Worm (Caenorhabditis elegans) whole organism, young adult: Measurements from ENCODE around the gene srt-33.
"Not testable (repeated sequence)": the region's sequence is repeated elsewhere in the genome, so short reads cannot be mapped to it uniquely, and the experiment has no call there.

Experiments
- C17E4.6 ChIP-seq: fragments of 200-800 bp; sonication (Bioruptor generic); IDR thresholded peaks from 2 replicates; pipeline ENCODE4 v1.3.6; 2022; ENCODE audit warnings: missing genetic modification reagents, missing genetic modification characterization, missing compliant biosample characterization
- F33H1.4 ChIP-seq: fragments of 200-800 bp; sonication (Bioruptor generic); IDR thresholded peaks from 2 replicates; pipeline ENCODE4 v1.3.6; 2022; ENCODE audit warnings: missing genetic modification reagents, missing genetic modification characterization, missing compliant biosample characterization
- F37B4.10 ChIP-seq: fragments of 200-800 bp; sonication (Bioruptor generic); IDR thresholded peaks from 2 replicates; pipeline ENCODE4 v1.3.6; 2022; ENCODE audit warnings: missing genetic modification characterization, missing compliant biosample characterization
- F55B11.4 ChIP-seq: sonication (generic microtip); optimal IDR thresholded peaks from 2 replicates; lab custom pipeline; 2016; ENCODE audit warnings: missing compliant biosample characterization, missing genetic modification characterization, borderline replicate concordance; ENCODE audit not compliant: insufficient read depth
- Y56A3A.18 ChIP-seq: fragments of 200-800 bp; sonication (Bioruptor generic); IDR thresholded peaks from 2 replicates; pipeline ENCODE4 v1.3.6; 2022; ENCODE audit warnings: missing genetic modification reagents, missing genetic modification characterization, missing compliant biosample characterization
- ZK185.1 ChIP-seq: sonication (generic microtip); optimal IDR thresholded peaks from 2 replicates; lab custom pipeline; 2016; ENCODE audit warnings: mild to moderate bottlenecking, missing genetic modification characterization, missing compliant biosample characterization; ENCODE audit not compliant: poor library complexity, severe bottlenecking
- aptf-2 ChIP-seq: fragments of 200-800 bp; sonication (Bioruptor generic); conservative IDR thresholded peaks from 2 replicates; pipeline ENCODE4 v1.3.6; 2022; ENCODE audit warnings: missing genetic modification reagents, missing genetic modification characterization, missing compliant biosample characterization
- aptf-3 ChIP-seq: fragments of 200-800 bp; sonication (Bioruptor generic); IDR thresholded peaks from 2 replicates; pipeline ENCODE4 v1.3.6; 2022; ENCODE audit warnings: missing genetic modification characterization, missing compliant biosample characterization
- attf-6 ChIP-seq: fragments of 200-800 bp; sonication (Bioruptor generic); IDR thresholded peaks from 2 replicates; pipeline ENCODE4 v1.3.6; 2022; ENCODE audit warnings: missing genetic modification reagents, missing genetic modification characterization, missing compliant biosample characterization
- ceh-100 ChIP-seq: fragments of 200-800 bp; sonication (Bioruptor generic); IDR thresholded peaks from 2 replicates; pipeline ENCODE4 v1.3.6; 2022; ENCODE audit warnings: missing genetic modification reagents, missing genetic modification characterization, missing compliant biosample characterization
- dpl-1 ChIP-seq: fragments of 150-350 bp; optimal IDR thresholded peaks from 2 replicates; lab custom pipeline; 2014; ENCODE audit warnings: missing biosample characterization, missing genetic modification reagents, missing genetic modification characterization
- efl-1 ChIP-seq: fragments of 150-350 bp; optimal IDR thresholded peaks from 2 replicates; lab custom pipeline; 2014; ENCODE audit warnings: missing biosample characterization, missing genetic modification reagents, missing genetic modification characterization
- egl-44 ChIP-seq: fragments of 200-800 bp; sonication (Bioruptor generic); IDR thresholded peaks from 2 replicates; pipeline ENCODE4 v1.3.6; 2022; ENCODE audit warnings: missing genetic modification reagents, missing genetic modification characterization, missing compliant biosample characterization
- egrh-3 ChIP-seq: fragments of 200-800 bp; sonication (Bioruptor generic); IDR thresholded peaks from 2 replicates; pipeline ENCODE4 v1.3.6; 2022; ENCODE audit warnings: missing genetic modification reagents, missing genetic modification characterization, missing compliant biosample characterization
- fkh-3 ChIP-seq: sonication (generic microtip); optimal IDR thresholded peaks from 2 replicates; lab custom pipeline; 2016; ENCODE audit warnings: mild to moderate bottlenecking, missing genetic modification characterization, missing compliant biosample characterization
- him-1 ChIP-seq: sonication (generic microtip); optimal IDR thresholded peaks from 2 replicates; lab custom pipeline; 2016; ENCODE audit warnings: missing genotype, missing genetic modification reagents, missing genetic modification characterization, missing compliant biosample characterization
- hmg-1.2 ChIP-seq: fragments of 200-800 bp; sonication (Bioruptor generic); IDR thresholded peaks from 2 replicates; pipeline ENCODE4 v1.3.6; 2022; ENCODE audit warnings: missing genetic modification reagents, missing genetic modification characterization, missing compliant biosample characterization
- hrde-1 ChIP-seq: sonication (generic microtip); optimal IDR thresholded peaks from 2 replicates; lab custom pipeline; 2016; ENCODE audit warnings: missing genetic modification characterization, mild to moderate bottlenecking, missing compliant biosample characterization, moderate library complexity, missing genotype, missing genetic modification reagents, borderline replicate concordance
- lag-1 ChIP-seq: fragments of 200-800 bp; sonication (Bioruptor generic); IDR thresholded peaks from 2 replicates; pipeline ENCODE4 v1.3.6; 2022; ENCODE audit warnings: missing genetic modification reagents, missing genetic modification characterization, missing compliant biosample characterization
- lir-1 ChIP-seq: fragments of 200-800 bp; sonication (Bioruptor generic); conservative IDR thresholded peaks from 2 replicates; pipeline ENCODE4 v1.3.6; 2022; ENCODE audit warnings: missing genetic modification reagents, missing genetic modification characterization, missing compliant biosample characterization
- madf-6 ChIP-seq: fragments of 200-800 bp; sonication (Bioruptor generic); IDR thresholded peaks from 2 replicates; pipeline ENCODE4 v1.3.6; 2022; ENCODE audit warnings: missing genetic modification reagents, missing genetic modification characterization, missing compliant biosample characterization
- madf-8 ChIP-seq: fragments of 200-800 bp; sonication (Bioruptor generic); conservative IDR thresholded peaks from 2 replicates; pipeline ENCODE4 v1.3.6; 2022; ENCODE audit warnings: missing genetic modification reagents, missing genetic modification characterization, missing compliant biosample characterization
- nhr-80 ChIP-seq: sonication (generic microtip); optimal IDR thresholded peaks from 2 replicates; lab custom pipeline; 2016; ENCODE audit warnings: missing genetic modification characterization, missing compliant biosample characterization
- pha-4 ChIP-seq: fragments of 150-350 bp; sonication (generic microtip); optimal IDR thresholded peaks from 2 replicates; lab custom pipeline; 2014; ENCODE audit warnings: missing biosample characterization, missing genetic modification reagents, missing genetic modification characterization
- rec-8 ChIP-seq, 2 experiments: sonication (generic microtip); optimal IDR thresholded peaks; 2 replicates each; lab custom pipeline; 2016; ENCODE audit warnings: mild to moderate bottlenecking in 2 of 2, missing genetic modification characterization in 2 of 2, missing genetic modification reagents in 2 of 2, missing genotype in 2 of 2, missing biosample characterization in 1 of 2, missing compliant biosample characterization in 1 of 2, moderate library complexity in 1 of 2
- snpc-1.1 ChIP-seq: sonication (generic microtip); optimal IDR thresholded peaks from 2 replicates; lab custom pipeline; 2017; ENCODE audit warnings: missing genetic modification characterization, mild to moderate bottlenecking, missing compliant biosample characterization, antibody characterized with exemption, moderate library complexity, missing genotype, missing genetic modification reagents; ENCODE audit not compliant: insufficient read depth
- snpc-4 ChIP-seq, 5 experiments: fragments of 150-350 bp in 1 of 5; sonication (generic microtip) in 4 of 5; optimal IDR thresholded peaks; 2 replicates each; lab custom pipeline; 2014 to 2018; ENCODE audit warnings: missing genetic modification characterization in 5 of 5, missing biosample characterization in 3 of 5, antibody characterized with exemption in 2 of 5, mild to moderate bottlenecking in 2 of 5, missing compliant biosample characterization in 2 of 5, missing genotype in 2 of 5, moderate library complexity in 2 of 5, missing genetic modification reagents in 1 of 5
- somi-1 ChIP-seq: fragments of 200-800 bp; sonication (Bioruptor generic); optimal IDR thresholded peaks from 2 replicates; lab custom pipeline; 2018; ENCODE audit warnings: mild to moderate bottlenecking, missing genetic modification characterization, missing compliant biosample characterization
- xnd-1 ChIP-seq: sonication (generic microtip); optimal IDR thresholded peaks from 2 replicates; lab custom pipeline; 2016; ENCODE audit warnings: missing genotype, missing genetic modification reagents, missing genetic modification characterization, missing compliant biosample characterization
- ztf-18 ChIP-seq: sonication (generic microtip); optimal IDR thresholded peaks from 2 replicates; lab custom pipeline; 2016; ENCODE audit warnings: missing genotype, mild to moderate bottlenecking, missing genetic modification characterization, missing compliant biosample characterization
- ztf-26 ChIP-seq: sonication (generic microtip); optimal IDR thresholded peaks from 2 replicates; lab custom pipeline; 2017; ENCODE audit warnings: missing genetic modification characterization, missing compliant biosample characterization
- ztf-3 ChIP-seq: fragments of 200-800 bp; sonication (Bioruptor generic); optimal IDR thresholded peaks from 2 replicates; lab custom pipeline; 2018; ENCODE audit warnings: mild to moderate bottlenecking, missing genetic modification characterization, missing compliant biosample characterization

The srt-33 gene

ce11 chrV:14306771-14307170, 27.1 kb upstream of the srt-33 start, which contains the start of gene spig-4:
Gene spig-4, minus strand, starts transcription at chrV:14306871.
- TF ChIP-seq somi-1; ZK185.1 (tag; lab: Kevin White, UChicago); ceh-100 (GFP tag; lab: Robert Waterston, UW): not testable (repeated sequence)
- TF ChIP-seq, all 124 proteins: peak for 0; not testable (repeated sequence) for 124

DNA sequence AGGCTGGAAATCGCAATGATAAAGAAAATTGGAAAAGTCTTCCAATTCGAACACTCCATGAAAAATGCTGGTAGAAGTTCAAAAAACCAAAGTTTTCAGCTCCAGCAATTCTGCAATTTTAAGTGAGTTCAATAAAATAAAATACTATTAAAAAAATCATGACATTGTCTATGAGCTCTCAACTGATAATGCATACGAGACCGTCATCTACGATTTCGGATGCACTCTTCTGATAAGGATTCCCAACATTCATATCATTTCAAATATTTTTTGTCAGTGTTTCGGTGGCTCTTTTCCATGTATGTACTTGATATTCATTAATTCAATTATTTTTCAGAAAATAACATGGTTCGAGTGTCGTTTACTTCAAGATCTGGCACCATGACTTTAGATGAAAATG, 21.4 kb upstream of the srt-33 start, which contains the start of gene F14D7.6:
TSS of gene F14D7.6 (plus strand) at position 338 of the 400 bp plus-strand sequence.
- TF ChIP-seq attf-6 (no peak), nhr-80 (tag; lab: Kevin White, UChicago) (peak; percentile 21)

- TF ChIP-seq egl-44: no peak
- no peak for TF ChIP-seq pha-4
- no peak for TF ChIP-seq hmg-1.2 (GFP tag; lab: Robert Waterston, UW)
- TF ChIP-seq F37B4.10 (GFP tag; lab: Robert Waterston, UW): no peak
- no peak for TF ChIP-seq rec-8 (tag; optimal IDR thresholded peaks at IDR 0.05; lab: Kevin White, UChicago)
- no peak for TF ChIP-seq him-1
- TF ChIP-seq Y56A3A.18: no peak
These were observed 19.9 kb upstream of the srt-33 start, which contains the start of the genes spig-3 and F14D7.12 for ce11 chrV:14299569-14300064. Gene spig-3, minus strand, starts transcription at chrV:14299669. Gene F14D7.12, plus strand, starts transcription at chrV:14300014.

DNA sequence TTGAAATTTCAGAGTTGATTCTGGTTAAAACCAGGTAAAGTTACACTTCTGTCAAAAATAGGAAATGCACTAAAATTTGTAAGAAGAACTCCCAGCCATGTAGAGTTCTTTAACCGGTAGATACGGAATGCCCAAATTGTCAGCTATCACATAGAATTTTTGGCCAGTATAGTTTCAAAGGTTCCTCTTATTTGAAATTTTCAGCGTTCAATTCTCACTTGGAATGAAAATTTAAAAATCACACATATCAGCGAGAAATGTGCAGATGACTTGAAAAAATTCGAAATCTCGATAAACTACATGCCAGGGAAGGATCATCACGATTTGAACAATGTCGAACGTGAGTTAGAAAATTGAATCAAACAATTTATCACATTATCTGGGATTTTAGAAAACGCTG, 16.8 kb upstream of the srt-33 start, which contains the start of gene F14D7.3:
TSS of gene F14D7.3 (plus strand) at position 301 of the 400 bp plus-strand sequence.
- no peak for TF ChIP-seq fkh-3
- no peak for TF ChIP-seq somi-1
- TF ChIP-seq hrde-1: no peak
- TF ChIP-seq lag-1 (GFP tag; lab: Robert Waterston, UW): no peak
- TF ChIP-seq ztf-3 (GFP tag; lab: Kevin White, UChicago): no peak

ce11 chrV:14294396-14294795, 14.7 kb upstream of the srt-33 start, which contains the start of gene F14D7.9:
Gene F14D7.9, plus strand, starts transcription at chrV:14294696.
- TF ChIP-seq ztf-26 (tag; lab: Kevin White, UChicago) (no peak), ztf-18 (tag; lab: Kevin White, UChicago) (no peak), egrh-3 (GFP tag; lab: Robert Waterston, UW) (no peak), F37B4.10 (GFP tag; lab: Robert Waterston, UW) (no peak), snpc-1.1 (tag; lab: Kevin White, UChicago) (no peak), snpc-4 (GFP tag; optimal IDR thresholded peaks at IDR 0.05; lab: Kevin White, UChicago) (no peak), snpc-4 (tag; optimal IDR thresholded peaks at IDR 0.05; lab: Kevin White, UChicago) (no peak)

DNA sequence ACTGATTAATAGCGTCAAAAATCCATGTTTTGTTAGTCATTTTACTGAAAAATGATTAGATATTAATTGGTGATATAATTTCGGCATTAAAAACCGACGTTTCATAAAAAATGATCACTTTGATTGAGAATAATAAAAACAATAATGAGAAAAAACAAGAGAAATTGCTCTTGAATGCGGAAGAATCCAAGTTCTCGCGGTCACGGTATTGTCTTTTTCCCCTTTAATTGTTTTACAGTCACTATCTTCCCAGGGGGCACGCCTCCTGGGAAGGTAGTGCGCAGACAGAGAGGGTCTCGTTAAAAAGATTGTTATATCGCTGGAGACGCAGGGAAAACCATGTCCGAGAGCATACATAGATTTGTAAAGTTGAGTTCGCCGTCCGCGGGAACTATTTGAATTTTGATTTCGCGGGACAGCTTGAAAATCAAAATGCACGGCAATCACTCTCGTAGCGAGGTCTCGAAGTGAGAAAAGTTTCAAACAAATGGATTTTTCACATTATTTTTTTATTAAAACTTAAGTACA, 14.1 kb upstream of the srt-33 start, which contains the start of gene F14D7.2:
TSS of gene F14D7.2 (minus strand) at position 51 of the 528 bp plus-strand sequence.
- TF ChIP-seq him-1 (no peak), madf-6 (peak; percentile 80), F55B11.4 (tag; lab: Kevin White, UChicago) (no peak), egrh-3 (GFP tag; lab: Robert Waterston, UW) (no peak), F33H1.4 (GFP tag; lab: Robert Waterston, UW) (0 out of 2 replicates have a peak, but pooled peaks have one; percentile 15), hmg-1.2 (GFP tag; lab: Robert Waterston, UW) (peak; percentile 42; the same call in 1 of the 2 replicates), madf-8 (GFP tag; lab: Robert Waterston, UW) (peak; percentile 62), aptf-3 (GFP tag; lab: Robert Waterston, UW) (peak; percentile 98), aptf-2 (GFP tag; lab: Robert Waterston, UW) (peak; percentile 99), lir-1 (GFP tag; lab: Robert Waterston, UW) (no peak), xnd-1 (peak; percentile 50), dpl-1 (GFP tag; lab: Kevin White, UChicago) (peak; percentile 1), efl-1 (GFP tag; lab: Kevin White, UChicago) (peak; percentile 71), C17E4.6 (GFP tag; lab: Robert Waterston, UW) (no peak), fkh-3 (no peak)
